Fruit fly (Drosophila melanogaster): ENCODE results near the gene CG7102.
A peak's percentile ranks its signal among the peaks of the same experiment; 100 is the strongest.

Gene CG7102

DNA sequence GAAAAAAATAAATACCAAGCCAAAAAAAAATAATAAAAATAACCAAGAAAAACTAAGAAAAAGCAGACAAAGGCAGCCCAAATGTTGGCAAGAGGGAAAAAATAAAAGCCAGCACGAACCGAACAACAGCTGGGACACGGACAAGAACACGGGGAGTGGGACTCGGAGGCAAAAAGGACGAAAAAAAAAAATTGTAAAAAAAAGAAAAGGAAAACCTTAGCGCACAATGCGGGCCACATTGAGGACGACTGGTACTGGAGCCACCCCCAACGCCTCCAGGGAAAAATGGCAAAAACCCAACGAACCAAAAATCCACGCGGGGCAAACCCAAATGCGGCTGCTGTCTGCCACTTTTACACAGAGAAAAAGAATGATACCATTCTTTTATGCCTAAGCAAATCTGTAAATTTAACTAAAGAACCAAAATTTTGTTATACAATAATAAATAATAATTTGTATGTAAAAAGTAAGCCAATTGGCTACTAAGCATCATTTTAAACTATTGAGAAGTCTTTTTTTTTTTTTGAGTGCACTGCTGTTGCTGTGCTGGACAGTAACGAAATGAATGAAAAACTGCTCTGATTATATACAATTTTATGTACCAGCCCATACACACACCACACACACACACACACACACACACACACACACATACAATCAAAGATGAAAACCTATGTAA, 44.9 kb upstream of the CG7102 start (continued):
- no peak for TF ChIP-seq Opbp (GFP tag; IDR thresholded peaks at IDR 0.05; ENCODE audit: partially characterized antibody)
- TF ChIP-seq bab2 (GFP tag; optimal IDR thresholded peaks at IDR 0.05), result no peak
- TF ChIP-seq CG34376 (GFP tag; optimal IDR thresholded peaks at IDR 0.05), result peak; percentile 40
- TF ChIP-seq Abd-B (GFP tag; optimal IDR thresholded peaks at IDR 0.05), result peak; percentile 12
- peak; percentile 76 for TF ChIP-seq CG15269 (tag; optimal IDR thresholded peaks at IDR 0.05)
- TF ChIP-seq Neu2 (GFP tag; optimal IDR thresholded peaks at IDR 0.05; ENCODE audit: borderline replicate concordance), result no peak
- no peak for TF ChIP-seq Nf-YA (GFP tag; IDR thresholded peaks at IDR 0.05)
- peak; percentile 42 for TF ChIP-seq CG13624 (GFP tag; optimal IDR thresholded peaks at IDR 0.05)
- no peak for TF ChIP-seq CG34224 (GFP tag; IDR thresholded peaks at IDR 0.05; ENCODE audit: partially characterized antibody)
- TF ChIP-seq jing (GFP tag; optimal IDR thresholded peaks at IDR 0.05), result no peak
- no peak for TF ChIP-seq NK7.1 (GFP tag; optimal IDR thresholded peaks at IDR 0.05)
- no peak for TF ChIP-seq Optix (GFP tag; IDR thresholded peaks at IDR 0.05)
- TF ChIP-seq gsb-n (tag; optimal IDR thresholded peaks at IDR 0.05), result no peak
- no peak for TF ChIP-seq Sry-β (GFP tag; optimal IDR thresholded peaks at IDR 0.05)
- peak; percentile 28 for TF ChIP-seq Adf1 (GFP tag; IDR thresholded peaks at IDR 0.05)
- TF ChIP-seq zfh2 (GFP tag; optimal IDR thresholded peaks at IDR 0.05), result no peak
- peak; percentile 97 for TF ChIP-seq CG18599 (GFP tag; optimal IDR thresholded peaks at IDR 0.05)
- TF ChIP-seq amos (GFP tag; IDR thresholded peaks at IDR 0.05; ENCODE audit: partially characterized antibody), result no peak
- no peak for TF ChIP-seq CG1529 (GFP tag; optimal IDR thresholded peaks at IDR 0.05)
- peak; percentile 63 for TF ChIP-seq slou (GFP tag; optimal IDR thresholded peaks at IDR 0.05)
- TF ChIP-seq Lim3 (GFP tag; IDR thresholded peaks at IDR 0.05), result no peak
- TF ChIP-seq pnt (GFP tag; optimal IDR thresholded peaks at IDR 0.05), result no peak
- TF ChIP-seq Poxn (GFP tag; IDR thresholded peaks at IDR 0.05), result no peak
- TF ChIP-seq Elba2 (GFP tag; optimal IDR thresholded peaks at IDR 0.05), result no peak
- TF ChIP-seq CG9727 (GFP tag; optimal IDR thresholded peaks at IDR 0.05), result peak; percentile 82
- no peak for TF ChIP-seq fd64A (GFP tag; optimal IDR thresholded peaks at IDR 0.05)
- TF ChIP-seq Awh (GFP tag; IDR thresholded peaks at IDR 0.05), result peak; percentile 75; the same call in 1 of the 2 replicates
- peak; percentile 59 for TF ChIP-seq zf30C (GFP tag; optimal IDR thresholded peaks at IDR 0.05)
- TF ChIP-seq HLH4C (GFP tag; IDR thresholded peaks at IDR 0.05; ENCODE audit: partially characterized antibody), result no peak
- TF ChIP-seq CG4360 (GFP tag; IDR thresholded peaks at IDR 0.05), result no peak
- TF ChIP-seq CG3995 (GFP tag; optimal IDR thresholded peaks at IDR 0.05), result peak; percentile 29
- TF ChIP-seq kni (GFP tag; optimal IDR thresholded peaks at IDR 0.05), result no peak
- TF ChIP-seq mam (GFP tag; optimal IDR thresholded peaks at IDR 0.05), result peak; percentile 28
- no peak for TF ChIP-seq br (optimal IDR thresholded peaks at IDR 0.05)
- peak; percentile 77 for TF ChIP-seq B-H1 (GFP tag; IDR thresholded peaks at IDR 0.05)
- no peak for TF ChIP-seq Dll (GFP tag; IDR thresholded peaks at IDR 0.05; ENCODE audit: partially characterized antibody)
- TF ChIP-seq Doc3 (GFP tag; IDR thresholded peaks at IDR 0.05; ENCODE audit: partially characterized antibody), result no peak
- peak; percentile 62 for TF ChIP-seq CG12071 (GFP tag; optimal IDR thresholded peaks at IDR 0.05)
- no peak for TF ChIP-seq cg (GFP tag; optimal IDR thresholded peaks at IDR 0.05)
- peak; percentile 14 for TF ChIP-seq maf-S (GFP tag; optimal IDR thresholded peaks at IDR 0.05)
- no peak for TF ChIP-seq CG1792 (GFP tag; optimal IDR thresholded peaks at IDR 0.05)
- TF ChIP-seq gce (GFP tag; IDR thresholded peaks at IDR 0.05), result peak; percentile 49; the same call in 1 of the 3 replicates
- TF ChIP-seq tna (GFP tag; IDR thresholded peaks at IDR 0.05; ENCODE audit: partially characterized antibody), result no peak
- TF ChIP-seq dimm (GFP tag; IDR thresholded peaks at IDR 0.05), result peak; percentile 11; the same call in 1 of the 2 replicates
- TF ChIP-seq CG9437 (GFP tag; optimal IDR thresholded peaks at IDR 0.05), result peak; percentile 18
- peak; percentile 73 for TF ChIP-seq seq (GFP tag; IDR thresholded peaks at IDR 0.05)
- peak; percentile 80 for TF ChIP-seq lmd (GFP tag; IDR thresholded peaks at IDR 0.05)
- peak; percentile 61 for TF ChIP-seq CG18619 (GFP tag; optimal IDR thresholded peaks at IDR 0.05)
- no peak for TF ChIP-seq unc-4 (GFP tag; IDR thresholded peaks at IDR 0.05; ENCODE audit: partially characterized antibody)
- no peak for TF ChIP-seq Dref (GFP tag; IDR thresholded peaks at IDR 0.05)
